Worm (Caenorhabditis elegans) whole organism, late embryonic: Measurements from ENCODE around the gene rtfo-1.

Experiments
- C38D4.7 ChIP-seq: fragments of 200-800 bp; sonication (Bioruptor generic); optimal IDR thresholded peaks from 2 replicates; lab custom pipeline; 2018; ENCODE audit warnings: mild to moderate bottlenecking, missing genetic modification characterization, moderate library complexity, missing compliant biosample characterization
- K02D7.2 ChIP-seq: sonication (generic microtip); optimal IDR thresholded peaks from 2 replicates; lab custom pipeline; 2017; ENCODE audit warnings: mild to moderate bottlenecking, missing genetic modification characterization, missing compliant biosample characterization
- K09A11.1 ChIP-seq: sonication (generic microtip); optimal IDR thresholded peaks from 2 replicates; lab custom pipeline; 2017; ENCODE audit warnings: antibody characterized with exemption, mild to moderate bottlenecking, missing genetic modification characterization, missing compliant biosample characterization; ENCODE audit not compliant: insufficient read depth
- Y22D7AL.16 ChIP-seq: sonication (generic microtip); optimal IDR thresholded peaks from 2 replicates; lab custom pipeline; 2016; ENCODE audit warnings: missing genetic modification characterization, missing compliant biosample characterization
- ahr-1 ChIP-seq: sonication (generic microtip); optimal IDR thresholded peaks from 2 replicates; lab custom pipeline; 2016; ENCODE audit warnings: missing genetic modification characterization, missing compliant biosample characterization
- ceh-2 ChIP-seq: sonication (generic microtip); optimal IDR thresholded peaks from 2 replicates; lab custom pipeline; 2016; ENCODE audit warnings: missing genotype, missing genetic modification characterization, missing compliant biosample characterization
- ceh-30 ChIP-seq: fragments of 150-350 bp; optimal IDR thresholded peaks from 2 replicates; lab custom pipeline; 2014; ENCODE audit warnings: missing biosample characterization, missing genetic modification characterization
- ceh-31 ChIP-seq: sonication (generic microtip); optimal IDR thresholded peaks from 2 replicates; lab custom pipeline; 2016; ENCODE audit warnings: missing genetic modification characterization, missing compliant biosample characterization
- ceh-48 ChIP-seq: sonication (generic microtip); optimal IDR thresholded peaks from 2 replicates; lab custom pipeline; 2016; ENCODE audit warnings: missing genetic modification characterization, inconsistent platforms, missing compliant biosample characterization
- che-1 ChIP-seq: sonication (generic microtip); optimal IDR thresholded peaks from 2 replicates; lab custom pipeline; 2016; ENCODE audit warnings: mild to moderate bottlenecking, missing genetic modification characterization, missing compliant biosample characterization
- dmd-4 ChIP-seq: sonication (generic microtip); optimal IDR thresholded peaks from 2 replicates; lab custom pipeline; 2016; ENCODE audit warnings: borderline replicate concordance, missing genetic modification characterization, missing compliant biosample characterization
- dve-1 ChIP-seq: sonication (generic microtip); optimal IDR thresholded peaks from 2 replicates; lab custom pipeline; 2017; ENCODE audit warnings: antibody characterized with exemption, mild to moderate bottlenecking, missing genetic modification characterization, missing compliant biosample characterization
- elt-4 ChIP-seq: sonication (generic microtip); optimal IDR thresholded peaks from 2 replicates; lab custom pipeline; 2016; ENCODE audit warnings: missing genetic modification characterization, missing compliant biosample characterization
- fax-1 ChIP-seq: sonication (generic microtip); optimal IDR thresholded peaks from 2 replicates; lab custom pipeline; 2016; ENCODE audit warnings: missing genotype, missing genetic modification characterization, missing compliant biosample characterization
- fkh-10 ChIP-seq: fragments of 150-350 bp; optimal IDR thresholded peaks from 2 replicates; lab custom pipeline; 2014; ENCODE audit warnings: missing biosample characterization, missing genetic modification reagents, missing genetic modification characterization
- hlh-15 ChIP-seq: sonication (generic microtip); optimal IDR thresholded peaks from 2 replicates; lab custom pipeline; 2016; ENCODE audit warnings: missing genetic modification characterization, missing compliant biosample characterization
- hlh-30 ChIP-seq: sonication (generic microtip); optimal IDR thresholded peaks from 2 replicates; lab custom pipeline; 2017; ENCODE audit warnings: antibody characterized with exemption, missing genetic modification characterization, missing compliant biosample characterization; ENCODE audit not compliant: insufficient read depth
- lim-6 ChIP-seq: sonication (generic microtip); optimal IDR thresholded peaks from 2 replicates; lab custom pipeline; 2016; ENCODE audit warnings: missing genetic modification characterization, missing compliant biosample characterization
- lin-11 ChIP-seq: fragments of 200-800 bp; sonication (Bioruptor generic); optimal IDR thresholded peaks from 2 replicates; lab custom pipeline; 2018; ENCODE audit warnings: mild to moderate bottlenecking, missing genetic modification characterization, missing compliant biosample characterization
- nhr-232 ChIP-seq: sonication (generic microtip); optimal IDR thresholded peaks from 2 replicates; lab custom pipeline; 2016; ENCODE audit warnings: missing genetic modification characterization, missing compliant biosample characterization
- npax-4 ChIP-seq: sonication (generic microtip); optimal IDR thresholded peaks from 2 replicates; lab custom pipeline; 2016; ENCODE audit warnings: missing genetic modification characterization, missing compliant biosample characterization
- odd-2 ChIP-seq: sonication (generic microtip); optimal IDR thresholded peaks from 2 replicates; lab custom pipeline; 2017; ENCODE audit warnings: antibody characterized with exemption, mild to moderate bottlenecking, missing genetic modification characterization, missing compliant biosample characterization
- pax-1 ChIP-seq: fragments of 150-350 bp; optimal IDR thresholded peaks from 2 replicates; lab custom pipeline; 2014; ENCODE audit warnings: missing biosample characterization, missing genetic modification characterization
- pha-2 ChIP-seq: sonication (generic microtip); optimal IDR thresholded peaks from 2 replicates; lab custom pipeline; 2017; ENCODE audit warnings: mild to moderate bottlenecking, missing genetic modification characterization, missing compliant biosample characterization
- pqm-1 ChIP-seq: sonication (generic microtip); optimal IDR thresholded peaks from 2 replicates; lab custom pipeline; 2016; ENCODE audit warnings: missing genetic modification characterization, missing compliant biosample characterization
- pros-1 ChIP-seq: fragments of 150-350 bp; optimal IDR thresholded peaks from 2 replicates; lab custom pipeline; 2014; ENCODE audit warnings: missing biosample characterization, missing genetic modification reagents, missing genetic modification characterization
- ref-2 ChIP-seq: sonication (generic microtip); optimal IDR thresholded peaks from 2 replicates; lab custom pipeline; 2016; ENCODE audit warnings: missing genetic modification characterization, missing compliant biosample characterization
- sdc-2 ChIP-seq: sonication (generic microtip); optimal IDR thresholded peaks from 2 replicates; lab custom pipeline; 2016; ENCODE audit warnings: missing genotype, missing genetic modification characterization, missing compliant biosample characterization
- syd-9 ChIP-seq: sonication (generic microtip); optimal IDR thresholded peaks from 2 replicates; lab custom pipeline; 2016; ENCODE audit warnings: mild to moderate bottlenecking, missing genetic modification characterization, moderate library complexity, missing compliant biosample characterization
- tbx-7 ChIP-seq: sonication (generic microtip); optimal IDR thresholded peaks from 2 replicates; lab custom pipeline; 2016; ENCODE audit warnings: missing genotype, missing genetic modification characterization, missing compliant biosample characterization
- ttx-3 ChIP-seq: sonication (generic microtip); optimal IDR thresholded peaks from 2 replicates; lab custom pipeline; 2016; ENCODE audit warnings: missing genetic modification reagents, missing genetic modification characterization, missing compliant biosample characterization
- unc-3 ChIP-seq, 2 experiments: fragments of 200-800 bp in 1 of 2; sonication (Bioruptor generic) in 1 of 2; sonication (generic microtip) in 1 of 2; conservative IDR thresholded peaks in 1 of 2; optimal IDR thresholded peaks in 1 of 2; 2 replicates each; pipeline versions ENCODE4 v1.3.6 to Lab custom; 2016 to 2022; ENCODE audit warnings: missing compliant biosample characterization in 2 of 2, missing genetic modification characterization in 2 of 2, missing genetic modification reagents in 1 of 2
- unc-42 ChIP-seq: sonication (generic microtip); optimal IDR thresholded peaks from 2 replicates; lab custom pipeline; 2016; ENCODE audit warnings: missing genotype, missing genetic modification characterization, missing compliant biosample characterization
- unc-55 ChIP-seq: sonication (generic microtip); optimal IDR thresholded peaks from 2 replicates; lab custom pipeline; 2017; ENCODE audit warnings: missing biosample characterization, missing genetic modification reagents, missing genetic modification characterization
- unc-86 ChIP-seq: sonication (generic microtip); optimal IDR thresholded peaks from 2 replicates; lab custom pipeline; 2016; ENCODE audit warnings: missing genetic modification characterization, missing compliant biosample characterization
- ztf-16 ChIP-seq: sonication (generic microtip); optimal IDR thresholded peaks from 2 replicates; lab custom pipeline; 2017; ENCODE audit warnings: missing genetic modification characterization, missing compliant biosample characterization

Gene rtfo-1

DNA sequence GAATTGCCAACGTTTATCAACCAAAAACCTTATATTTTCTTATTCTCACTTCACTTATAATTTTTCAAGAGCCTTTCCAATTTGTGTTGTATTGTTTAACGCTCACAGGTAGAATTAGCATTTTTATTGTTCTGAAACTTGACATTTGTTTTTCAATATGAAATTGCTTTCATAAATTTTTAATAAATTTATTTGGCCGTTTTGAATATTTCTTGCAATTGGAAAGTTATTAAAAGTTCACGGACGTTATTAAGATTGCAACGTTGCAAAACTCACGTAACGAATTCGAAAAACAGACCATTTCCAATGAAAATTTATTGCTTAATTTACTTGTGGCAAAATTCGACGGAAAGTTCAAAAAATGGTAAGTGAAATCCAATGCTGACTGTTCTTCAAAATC is 7.9 kb upstream of the rtfo-1 start, which contains the start of gene K09G1.2:
Gene K09G1.2, plus strand, starts transcription at position 301 of the 400 bp plus-strand sequence.
- TF ChIP-seq ceh-2 (no peak), unc-86 (tag; lab: Kevin White, UChicago) (no peak), Y22D7AL.16 (tag; lab: Kevin White, UChicago) (no peak), che-1 (tag; lab: Kevin White, UChicago) (no peak), tbx-7 (tag; lab: Kevin White, UChicago) (no peak), elt-4 (no peak), pax-1 (no peak), hlh-15 (tag; lab: Kevin White, UChicago) (no peak), K09A11.1 (tag; lab: Kevin White, UChicago) (no peak), ztf-16 (tag; lab: Kevin White, UChicago) (no peak), dve-1 (tag; lab: Kevin White, UChicago) (no peak), unc-3 (GFP tag; conservative IDR thresholded peaks at IDR 0.05; lab: Robert Waterston, UW) (no peak), unc-3 (tag; optimal IDR thresholded peaks at IDR 0.05; lab: Kevin White, UChicago) (no peak), dmd-4 (tag; lab: Kevin White, UChicago) (no peak), lim-6 (tag; lab: Kevin White, UChicago) (no peak), hlh-30 (tag; lab: Kevin White, UChicago) (no peak)

DNA sequence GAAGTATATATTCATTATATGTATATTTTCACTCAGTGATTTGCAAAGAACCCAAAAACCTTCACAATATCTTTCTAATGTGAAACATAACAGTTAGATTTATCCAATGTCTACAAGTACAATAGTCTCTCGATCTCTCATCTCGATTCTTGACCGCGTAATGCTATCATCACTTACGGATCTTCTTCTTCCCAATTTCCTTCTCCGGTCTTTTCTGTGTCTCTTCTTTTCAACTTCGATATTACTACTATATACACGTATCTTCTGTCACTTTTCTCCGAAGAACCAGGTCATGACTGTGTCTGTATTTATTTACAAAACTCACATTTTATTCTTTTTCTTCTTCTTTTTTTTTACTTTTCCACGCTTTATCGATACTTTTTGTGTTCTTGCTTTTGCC is 6.1 kb upstream of the rtfo-1 start:
- TF ChIP-seq pha-2 (no peak), ref-2 (no peak), ttx-3 (tag; lab: Kevin White, UChicago) (no peak), sdc-2 (tag; lab: Kevin White, UChicago) (no peak), nhr-232 (tag; lab: Kevin White, UChicago) (no peak), unc-42 (tag; lab: Kevin White, UChicago) (no peak), unc-86 (tag; lab: Kevin White, UChicago) (no peak), K09A11.1 (tag; lab: Kevin White, UChicago) (no peak), fax-1 (tag; lab: Kevin White, UChicago) (no peak), lin-11 (no peak), lim-6 (tag; lab: Kevin White, UChicago) (no peak), ahr-1 (tag; lab: Kevin White, UChicago) (no peak), npax-4 (tag; lab: Kevin White, UChicago) (no peak), elt-4 (no peak)

DNA sequence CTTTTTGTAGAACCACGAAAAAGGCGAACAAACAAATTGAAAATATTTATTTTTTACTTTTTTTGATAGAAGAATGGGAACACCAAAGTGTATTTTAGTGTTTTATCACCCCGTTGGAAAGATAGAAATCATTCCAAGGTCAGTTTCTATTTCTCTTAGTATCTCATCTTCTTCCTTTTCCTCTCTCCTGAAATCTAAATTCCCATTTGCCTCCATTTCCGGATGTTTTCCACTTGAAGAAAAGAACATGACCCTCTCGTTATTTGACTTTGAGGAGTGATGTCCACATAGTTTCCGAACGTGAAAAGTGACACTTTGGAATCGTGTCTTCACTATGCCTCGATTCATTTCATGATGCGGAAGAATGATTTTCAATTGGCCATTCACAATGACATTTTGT is 5.2 kb upstream of the rtfo-1 start:
- TF ChIP-seq npax-4 (tag; lab: Kevin White, UChicago) (no peak), pros-1 (tag; lab: Kevin White, UChicago) (no peak), syd-9 (tag; lab: Kevin White, UChicago) (no peak), hlh-15 (tag; lab: Kevin White, UChicago) (no peak), ceh-48 (tag; lab: Kevin White, UChicago) (no peak), ceh-31 (no peak), odd-2 (no peak), K02D7.2 (tag; lab: Kevin White, UChicago) (no peak), tbx-7 (tag; lab: Kevin White, UChicago) (no peak), C38D4.7 (GFP tag; lab: Kevin White, UChicago) (no peak), pha-2 (no peak), pqm-1 (tag; lab: Kevin White, UChicago) (no peak), unc-55 (GFP tag; lab: Kevin White, UChicago) (no peak), ceh-30 (tag; lab: Kevin White, UChicago) (no peak), pax-1 (no peak)
- TF ChIP-seq, all 69 proteins: peak for 0

DNA sequence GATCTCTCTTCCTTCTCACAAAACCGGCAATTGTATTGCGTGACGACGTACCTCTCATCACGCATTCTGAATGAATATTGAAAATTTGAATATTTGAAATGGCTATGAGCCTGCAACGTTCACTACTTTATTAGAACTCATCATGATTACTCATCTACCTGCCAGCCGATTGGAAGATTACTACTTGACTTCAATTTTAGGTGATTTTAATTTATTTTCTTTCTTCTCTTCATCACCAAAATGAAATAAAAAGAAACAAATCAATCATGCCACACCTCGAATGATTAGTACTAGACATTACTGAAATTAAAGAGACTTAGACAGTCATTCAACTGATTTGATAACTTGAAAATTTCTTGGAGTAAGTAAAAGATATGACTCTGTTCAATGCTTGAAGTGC is 1.8 kb upstream of the rtfo-1 start:
- TF ChIP-seq sdc-2 (tag; lab: Kevin White, UChicago) (no peak), npax-4 (tag; lab: Kevin White, UChicago) (no peak), fkh-10 (no peak), elt-4 (no peak)
